Worm (Caenorhabditis elegans) whole organism, L2 larva: Measurements from ENCODE around the gene srd-19.
A peak's percentile ranks its signal among the peaks of the same experiment; 100 is the strongest.

Experiments
- C34F6.9 ChIP-seq: fragments of 150-350 bp; optimal IDR thresholded peaks from 2 replicates; lab custom pipeline; 2014; ENCODE audit warnings: missing biosample characterization, missing genetic modification characterization
- F13H6.1 ChIP-seq: sonication (generic microtip); optimal IDR thresholded peaks from 2 replicates; lab custom pipeline; 2016; ENCODE audit warnings: missing genetic modification characterization, missing compliant biosample characterization
- R02D3.7 ChIP-seq: fragments of 150-350 bp; optimal IDR thresholded peaks from 2 replicates; lab custom pipeline; 2014; ENCODE audit warnings: missing biosample characterization, missing genetic modification characterization
- ZK546.5 ChIP-seq: sonication (generic microtip); optimal IDR thresholded peaks from 2 replicates; lab custom pipeline; 2017; ENCODE audit warnings: missing biosample characterization, missing genetic modification characterization
- alr-1 ChIP-seq: fragments of 150-350 bp; optimal IDR thresholded peaks from 2 replicates; lab custom pipeline; 2014; ENCODE audit warnings: missing biosample characterization, missing genetic modification characterization
- aly-2 ChIP-seq: fragments of 150-350 bp; optimal IDR thresholded peaks from 2 replicates; lab custom pipeline; 2014; ENCODE audit warnings: missing biosample characterization, missing genetic modification characterization
- ama-1 ChIP-seq: fragments of 150-350 bp; optimal IDR thresholded peaks from 2 replicates; lab custom pipeline; 2018; ENCODE audit warnings: inconsistent platforms
- blmp-1 ChIP-seq: sonication (generic microtip); optimal IDR thresholded peaks from 2 replicates; lab custom pipeline; 2017; ENCODE audit warnings: missing genetic modification characterization, mild to moderate bottlenecking, missing compliant biosample characterization, antibody characterized with exemption, moderate library complexity; ENCODE audit not compliant: insufficient read depth
- ceh-16 ChIP-seq: fragments of 150-350 bp; optimal IDR thresholded peaks from 2 replicates; lab custom pipeline; 2014; ENCODE audit warnings: missing biosample characterization, missing genetic modification characterization
- ceh-82 ChIP-seq: fragments of 150-350 bp; optimal IDR thresholded peaks from 2 replicates; lab custom pipeline; 2014; ENCODE audit warnings: missing biosample characterization, missing genetic modification characterization
- crh-2 ChIP-seq: sonication (generic microtip); optimal IDR thresholded peaks from 2 replicates; lab custom pipeline; 2017; ENCODE audit warnings: missing biosample characterization, missing genetic modification characterization
- dmd-4 ChIP-seq: sonication (generic microtip); optimal IDR thresholded peaks from 2 replicates; lab custom pipeline; 2017; ENCODE audit warnings: missing biosample characterization, missing genetic modification characterization
- egl-27 ChIP-seq: sonication (generic microtip); optimal IDR thresholded peaks from 3 replicates; lab custom pipeline; 2017; ENCODE audit warnings: missing biosample characterization, missing genetic modification reagents, missing genetic modification characterization
- elt-1 ChIP-seq: fragments of 150-350 bp; optimal IDR thresholded peaks from 2 replicates; lab custom pipeline; 2014; ENCODE audit warnings: missing biosample characterization, missing genetic modification characterization
- elt-3 ChIP-seq: sonication (generic microtip); optimal IDR thresholded peaks from 2 replicates; lab custom pipeline; 2017; ENCODE audit warnings: missing biosample characterization, missing genetic modification characterization
- fos-1 ChIP-seq: fragments of 150-350 bp; optimal IDR thresholded peaks from 2 replicates; lab custom pipeline; 2014; ENCODE audit warnings: missing biosample characterization, missing genetic modification characterization
- gmeb-1 ChIP-seq: fragments of 150-350 bp; optimal IDR thresholded peaks from 2 replicates; lab custom pipeline; 2014; ENCODE audit warnings: missing biosample characterization, missing genetic modification characterization
- lin-13 ChIP-seq: fragments of 150-350 bp; optimal IDR thresholded peaks from 2 replicates; lab custom pipeline; 2014; ENCODE audit warnings: missing biosample characterization, missing genetic modification reagents, missing genetic modification characterization
- lin-39 ChIP-seq: fragments of 150-350 bp; optimal IDR thresholded peaks from 2 replicates; lab custom pipeline; 2014; ENCODE audit warnings: missing biosample characterization, missing genetic modification reagents, missing genetic modification characterization
- lsy-2 ChIP-seq, 2 experiments: fragments of 150-350 bp in 1 of 2; sonication (generic microtip) in 1 of 2; optimal IDR thresholded peaks; 2 replicates each; lab custom pipeline; 2014 to 2017; ENCODE audit warnings: missing biosample characterization in 2 of 2, missing genetic modification characterization in 2 of 2
- mab-5 ChIP-seq: fragments of 150-350 bp; optimal IDR thresholded peaks from 2 replicates; lab custom pipeline; 2014; ENCODE audit warnings: missing biosample characterization, missing genetic modification characterization
- mbf-1 ChIP-seq: sonication (generic microtip); optimal IDR thresholded peaks from 2 replicates; lab custom pipeline; 2017; ENCODE audit warnings: missing biosample characterization, missing genetic modification characterization
- mdl-1 ChIP-seq, 2 experiments: fragments of 150-350 bp in 1 of 2; sonication (generic microtip) in 1 of 2; optimal IDR thresholded peaks; 2 replicates each; lab custom pipeline; 2017; ENCODE audit warnings: missing biosample characterization in 2 of 2, missing genetic modification characterization in 2 of 2
- nhr-10 ChIP-seq: sonication (generic microtip); optimal IDR thresholded peaks from 2 replicates; lab custom pipeline; 2017; ENCODE audit warnings: missing biosample characterization, missing genetic modification characterization
- nhr-11 ChIP-seq: fragments of 150-350 bp; optimal IDR thresholded peaks from 2 replicates; lab custom pipeline; 2014; ENCODE audit warnings: missing biosample characterization, missing genetic modification characterization
- nhr-12 ChIP-seq: fragments of 150-350 bp; optimal IDR thresholded peaks from 2 replicates; lab custom pipeline; 2014; ENCODE audit warnings: missing biosample characterization, missing genetic modification characterization
- nhr-129 ChIP-seq: fragments of 150-350 bp; optimal IDR thresholded peaks from 2 replicates; lab custom pipeline; 2014; ENCODE audit warnings: missing biosample characterization, missing genetic modification characterization
- nhr-21 ChIP-seq: fragments of 150-350 bp; optimal IDR thresholded peaks from 2 replicates; lab custom pipeline; 2014; ENCODE audit warnings: missing biosample characterization, missing genetic modification characterization
- nhr-23 ChIP-seq: fragments of 150-350 bp; optimal IDR thresholded peaks from 2 replicates; lab custom pipeline; 2014; ENCODE audit warnings: missing biosample characterization, missing genetic modification reagents, missing genetic modification characterization
- nhr-237 ChIP-seq: fragments of 150-350 bp; optimal IDR thresholded peaks from 2 replicates; lab custom pipeline; 2014; ENCODE audit warnings: missing biosample characterization, missing genetic modification characterization
- nhr-25 ChIP-seq: fragments of 150-350 bp; sonication (generic microtip); optimal IDR thresholded peaks from 3 replicates; lab custom pipeline; 2014; ENCODE audit warnings: missing biosample characterization, missing genetic modification characterization
- nhr-6 ChIP-seq: fragments of 150-350 bp; optimal IDR thresholded peaks from 2 replicates; lab custom pipeline; 2014; ENCODE audit warnings: missing biosample characterization, missing genetic modification characterization
- nhr-77 ChIP-seq: fragments of 150-350 bp; optimal IDR thresholded peaks from 2 replicates; lab custom pipeline; 2014; ENCODE audit warnings: missing biosample characterization, missing genetic modification characterization
- peb-1 ChIP-seq: fragments of 150-350 bp; optimal IDR thresholded peaks from 2 replicates; lab custom pipeline; 2014; ENCODE audit warnings: missing biosample characterization, missing genetic modification characterization
- skn-1 ChIP-seq: sonication (generic microtip); optimal IDR thresholded peaks from 2 replicates; lab custom pipeline; 2017; ENCODE audit warnings: missing biosample characterization, missing genetic modification characterization
- sma-3 ChIP-seq: sonication (generic microtip); optimal IDR thresholded peaks from 2 replicates; lab custom pipeline; 2016; ENCODE audit warnings: missing genetic modification reagents, missing genetic modification characterization, missing compliant biosample characterization
- sma-9 ChIP-seq, 2 experiments: fragments of 150-350 bp in 1 of 2; sonication (generic microtip) in 1 of 2; optimal IDR thresholded peaks; 2 replicates each; lab custom pipeline; 2014 to 2016; ENCODE audit warnings: missing genetic modification characterization in 2 of 2, mild to moderate bottlenecking in 1 of 2, missing biosample characterization in 1 of 2, missing compliant biosample characterization in 1 of 2, missing genetic modification reagents in 1 of 2, moderate library complexity in 1 of 2
- snpc-4 ChIP-seq: fragments of 150-350 bp; optimal IDR thresholded peaks from 2 replicates; lab custom pipeline; 2014; ENCODE audit warnings: missing biosample characterization, missing genetic modification characterization
- unc-39 ChIP-seq: fragments of 150-350 bp; optimal IDR thresholded peaks from 2 replicates; lab custom pipeline; 2014; ENCODE audit warnings: missing biosample characterization, missing genetic modification characterization
- unc-62 ChIP-seq: fragments of 150-350 bp; optimal IDR thresholded peaks from 2 replicates; lab custom pipeline; 2014; ENCODE audit warnings: missing biosample characterization, missing genetic modification reagents, missing genetic modification characterization
- zag-1 ChIP-seq: fragments of 150-350 bp; optimal IDR thresholded peaks from 2 replicates; lab custom pipeline; 2014; ENCODE audit warnings: missing biosample characterization, missing genetic modification characterization
- ztf-11 ChIP-seq: sonication (generic microtip); optimal IDR thresholded peaks from 2 replicates; lab custom pipeline; 2017; ENCODE audit warnings: missing biosample characterization, missing genetic modification characterization

srd-19 gene

DNA sequence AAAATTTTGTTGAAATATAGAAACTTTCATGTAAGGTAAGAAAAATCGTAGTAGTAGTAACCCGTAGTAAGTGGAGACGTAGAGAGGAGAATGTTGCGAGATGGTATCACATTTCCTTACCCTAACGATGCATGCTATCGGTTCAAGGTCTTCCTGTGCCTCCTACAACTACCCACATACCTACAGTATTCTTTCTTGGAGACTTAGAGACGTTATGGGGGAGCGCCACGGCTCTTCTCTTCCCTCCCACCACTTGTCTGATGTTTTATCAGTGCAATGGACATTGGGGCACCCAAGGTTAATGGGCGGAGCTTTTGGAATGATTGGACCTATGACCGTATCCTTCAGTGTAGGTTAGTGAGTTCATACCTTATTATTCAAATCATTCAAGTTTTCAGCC lies 37.6 kb downstream of the srd-19 start:
- TF ChIP-seq lin-13 (GFP tag; lab: Kevin White, UChicago) (no peak), nhr-129 (peak; percentile 23), ceh-16 (tag; lab: Kevin White, UChicago) (peak; percentile 59), fos-1 (tag; lab: Kevin White, UChicago) (peak; percentile 1), nhr-77 (tag; lab: Kevin White, UChicago) (no peak), lin-39 (tag; lab: Kevin White, UChicago) (no peak), lsy-2 (tag; optimal IDR thresholded peaks at IDR 0.05; lab: Kevin White, UChicago) (peak in 1 of 2 experiments; percentile 18), snpc-4 (no peak), nhr-12 (tag; lab: Kevin White, UChicago) (no peak), unc-62 (GFP tag; lab: Kevin White, UChicago) (no peak), F13H6.1 (no peak), mbf-1 (tag; lab: Kevin White, UChicago) (no peak), elt-1 (tag; lab: Kevin White, UChicago) (no peak), ama-1 (no peak), zag-1 (tag; lab: Kevin White, UChicago) (no peak), sma-3 (GFP tag; lab: Kevin White, UChicago) (peak; percentile 7), mdl-1 (tag; optimal IDR thresholded peaks at IDR 0.05; lab: Kevin White, UChicago) (no peak), nhr-25 (tag; lab: Kevin White, UChicago) (no peak), alr-1 (no peak), ztf-11 (tag; lab: Kevin White, UChicago) (no peak), gmeb-1 (tag; lab: Kevin White, UChicago) (peak; percentile 17), sma-9 (GFP tag; optimal IDR thresholded peaks at IDR 0.05; lab: Kevin White, UChicago) (peak; percentile 71), sma-9 (tag; optimal IDR thresholded peaks at IDR 0.05; lab: Kevin White, UChicago) (no peak)

- TF ChIP-seq fos-1 (tag; lab: Kevin White, UChicago) (peak; percentile 38), aly-2 (tag; lab: Kevin White, UChicago) (no peak), sma-9 (GFP tag; optimal IDR thresholded peaks at IDR 0.05; lab: Kevin White, UChicago) (peak; percentile 64), sma-9 (tag; optimal IDR thresholded peaks at IDR 0.05; lab: Kevin White, UChicago) (no peak), ama-1 (no peak), lsy-2 (tag; optimal IDR thresholded peaks at IDR 0.05; lab: Kevin White, UChicago) (peak in 1 of 2 experiments; percentile 2), nhr-12 (tag; lab: Kevin White, UChicago) (no peak), ceh-16 (tag; lab: Kevin White, UChicago) (peak; percentile 68), egl-27 (tag; lab: Kevin White, UChicago) (peak; percentile 67), sma-3 (GFP tag; lab: Kevin White, UChicago) (peak; percentile 74), crh-2 (tag; lab: Kevin White, UChicago) (peak; percentile 0), nhr-25 (tag; lab: Kevin White, UChicago) (peak; percentile 50), elt-1 (tag; lab: Kevin White, UChicago) (no peak), elt-3 (tag; lab: Kevin White, UChicago) (no peak), nhr-21 (peak; percentile 64), nhr-10 (tag; lab: Kevin White, UChicago) (no peak)
- TF ChIP-seq, all 48 proteins: peak for 9
Observed at ce11 chrV:13389454-13389853, 39.1 kb downstream of the srd-19 start.

ce11 chrV:13388961-13389360 lies 39.6 kb downstream of the srd-19 start:
- no peak for TF ChIP-seq skn-1 (tag; lab: Kevin White, UChicago)
- no peak for TF ChIP-seq crh-2 (tag; lab: Kevin White, UChicago)
- TF ChIP-seq mab-5 = no peak
- no peak for TF ChIP-seq ZK546.5 (tag; lab: Kevin White, UChicago)
- TF ChIP-seq nhr-25 (tag; lab: Kevin White, UChicago) = no peak
- no peak for TF ChIP-seq nhr-237 (tag; lab: Kevin White, UChicago)
- no peak for TF ChIP-seq ceh-82 (tag; lab: Kevin White, UChicago)
- TF ChIP-seq lsy-2 (tag; optimal IDR thresholded peaks at IDR 0.05; lab: Kevin White, UChicago) = no peak
- no peak for TF ChIP-seq nhr-77 (tag; lab: Kevin White, UChicago)
- no peak for TF ChIP-seq fos-1 (tag; lab: Kevin White, UChicago)
- TF ChIP-seq mdl-1 (tag; optimal IDR thresholded peaks at IDR 0.05; lab: Kevin White, UChicago) = no peak
- TF ChIP-seq lin-13 (GFP tag; lab: Kevin White, UChicago) = no peak
- no peak for TF ChIP-seq blmp-1
- no peak for TF ChIP-seq R02D3.7 (tag; lab: Kevin White, UChicago)
- TF ChIP-seq nhr-6 (tag; lab: Kevin White, UChicago) = no peak
- TF ChIP-seq unc-62 (GFP tag; lab: Kevin White, UChicago) = no peak

DNA sequence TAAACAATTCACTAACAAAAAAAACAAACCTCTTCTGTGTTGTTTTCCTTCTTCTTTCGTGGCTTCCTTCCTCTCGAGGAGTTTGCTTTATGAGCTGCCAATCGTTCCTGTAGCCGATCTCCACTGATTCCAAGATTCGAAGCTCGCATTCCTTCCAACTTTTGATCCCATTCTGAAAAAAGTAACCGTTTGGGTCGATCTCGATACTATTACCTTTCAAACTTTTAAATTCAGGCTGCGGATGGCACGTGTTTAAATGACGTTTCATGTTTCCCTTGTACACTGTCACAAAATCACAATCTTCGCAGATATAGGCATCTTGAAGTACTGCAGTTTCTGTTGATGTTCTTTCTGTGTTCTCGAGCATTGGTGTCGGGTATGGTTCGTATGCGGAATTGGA lies 41.1 kb downstream of the srd-19 start:
- TF ChIP-seq blmp-1 (no peak), nhr-25 (tag; lab: Kevin White, UChicago) (no peak), gmeb-1 (tag; lab: Kevin White, UChicago) (no peak), sma-3 (GFP tag; lab: Kevin White, UChicago) (no peak), sma-9 (GFP tag; optimal IDR thresholded peaks at IDR 0.05; lab: Kevin White, UChicago) (no peak), sma-9 (tag; optimal IDR thresholded peaks at IDR 0.05; lab: Kevin White, UChicago) (no peak), nhr-23 (tag; lab: Kevin White, UChicago) (no peak), alr-1 (no peak), nhr-129 (no peak), mdl-1 (tag; optimal IDR thresholded peaks at IDR 0.05; lab: Kevin White, UChicago) (no peak), nhr-237 (tag; lab: Kevin White, UChicago) (no peak), C34F6.9 (tag; lab: Kevin White, UChicago) (no peak), peb-1 (no peak), unc-39 (tag; lab: Kevin White, UChicago) (no peak), fos-1 (tag; lab: Kevin White, UChicago) (no peak), ceh-16 (tag; lab: Kevin White, UChicago) (no peak), mab-5 (no peak), ceh-82 (tag; lab: Kevin White, UChicago) (no peak), zag-1 (tag; lab: Kevin White, UChicago) (no peak), dmd-4 (no peak), nhr-11 (tag; lab: Kevin White, UChicago) (no peak)
